Worm (Caenorhabditis elegans): ENCODE data around the gene Y53F4B.9.

Gene Y53F4B.9

DNA sequence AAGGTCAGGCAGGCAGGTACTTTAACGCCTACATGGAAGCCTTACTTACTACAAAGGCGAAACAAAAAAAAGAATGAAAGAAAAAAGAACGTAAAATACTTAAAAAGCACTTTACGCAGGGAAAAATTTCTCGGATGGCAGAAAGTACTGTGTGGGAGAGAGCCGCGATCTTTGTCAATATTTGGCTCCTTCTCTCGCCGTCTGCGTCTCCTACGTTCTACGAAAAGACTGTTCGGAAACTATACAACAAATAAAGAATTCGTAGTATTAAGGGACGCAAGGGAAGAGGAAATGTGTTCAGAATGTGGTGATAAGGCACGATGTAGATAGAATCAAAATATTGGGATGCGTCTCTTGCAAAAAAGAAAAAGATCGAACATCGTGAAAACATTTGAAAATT lies 43.1 kb downstream of the Y53F4B.9 start:
- TF ChIP-seq lin-11 (tag; optimal IDR thresholded peaks at IDR 0.05) (no peak), che-1 (tag; optimal IDR thresholded peaks at IDR 0.05) (no peak), hlh-13 (GFP tag; optimal IDR thresholded peaks at IDR 0.05) (no peak), Y22D7AL.16 (tag; optimal IDR thresholded peaks at IDR 0.05) (no peak), ceh-45 (GFP tag; IDR thresholded peaks at IDR 0.05) (no peak), elt-4 (tag; optimal IDR thresholded peaks at IDR 0.05) (no peak), ceh-24 (tag; optimal IDR thresholded peaks at IDR 0.05) (no peak)

DNA sequence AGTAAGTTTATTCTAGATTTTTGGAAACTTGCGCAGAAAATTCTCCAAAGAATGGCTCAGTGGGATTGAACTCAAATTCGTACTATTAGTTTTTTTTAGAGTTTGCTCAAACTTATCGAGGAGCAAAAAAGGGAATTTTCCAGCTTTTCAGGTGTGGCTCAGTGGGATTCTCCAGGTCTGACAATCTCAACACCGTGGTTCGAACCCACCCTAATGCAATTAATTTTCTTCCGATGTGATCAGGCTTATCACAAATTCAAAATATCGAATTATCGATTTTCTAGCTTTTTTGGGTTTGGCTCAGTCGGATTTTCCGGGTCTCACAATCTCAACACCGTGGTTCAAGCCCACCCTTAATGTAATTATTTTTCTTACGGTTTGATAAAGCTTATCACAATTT lies 43.8 kb downstream of the Y53F4B.9 start:
- TF ChIP-seq npax-4 (tag; optimal IDR thresholded peaks at IDR 0.05) (no peak), syd-9 (tag; optimal IDR thresholded peaks at IDR 0.05) (no peak), ceh-31 (tag; optimal IDR thresholded peaks at IDR 0.05) (no peak), hlh-30 (tag; optimal IDR thresholded peaks at IDR 0.05; ENCODE audit: insufficient read depth) (no peak), hlh-6 (tag; optimal IDR thresholded peaks at IDR 0.05) (no peak), ceh-34 (tag; optimal IDR thresholded peaks at IDR 0.05) (no peak)

DNA sequence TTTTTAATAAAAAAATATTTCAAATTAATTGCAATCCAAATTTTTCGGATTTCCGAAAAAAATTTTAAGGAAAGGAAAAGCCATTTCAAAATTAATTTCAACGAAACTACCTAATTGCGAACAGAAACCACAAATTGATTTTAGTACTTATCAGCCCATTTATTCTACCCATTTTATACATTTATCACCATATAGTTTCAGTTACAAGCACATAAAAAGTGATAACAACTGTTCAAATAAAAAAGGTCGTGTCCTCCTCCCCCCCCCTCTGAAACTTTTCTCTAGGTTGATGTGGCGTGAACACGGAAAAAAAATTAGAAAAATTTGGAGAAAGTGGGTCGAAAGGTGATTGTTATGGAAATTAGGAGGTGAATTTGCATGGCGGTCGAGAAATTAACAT lies 45.3 kb downstream of the Y53F4B.9 start:
- TF ChIP-seq hlh-8 (tag; optimal IDR thresholded peaks at IDR 0.05) = no peak
- TF ChIP-seq elt-2 (tag; optimal IDR thresholded peaks at IDR 0.05) = peak; percentile 62
- TF ChIP-seq sdc-2 (tag; optimal IDR thresholded peaks at IDR 0.05) = no peak
- TF ChIP-seq ceh-6 (GFP tag; optimal IDR thresholded peaks at IDR 0.05) = no peak

DNA sequence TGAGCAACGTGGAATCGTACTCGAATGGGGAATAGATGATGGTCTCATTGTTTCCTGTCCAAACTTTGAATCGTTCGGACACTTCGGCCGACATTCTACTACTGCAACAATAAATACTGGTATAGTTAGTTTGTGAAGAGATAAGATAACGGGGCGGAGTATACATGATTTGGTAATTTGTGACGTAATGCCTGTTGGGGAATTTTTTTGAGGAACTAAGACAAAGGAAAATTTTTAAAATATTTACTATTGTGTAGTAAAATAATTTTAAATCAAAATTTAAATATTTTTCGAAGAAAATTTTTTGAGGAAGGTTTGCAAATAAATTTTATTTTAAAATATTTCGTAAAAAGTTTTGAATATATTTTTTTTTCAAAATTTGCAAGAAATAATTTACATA lies 46.2 kb downstream of the Y53F4B.9 start, which contains the start of gene elo-9:
elo-9 (minus strand) TSS at position 101 of the 400 bp plus-strand sequence.
- TF ChIP-seq T23F11.4 (GFP tag; optimal IDR thresholded peaks at IDR 0.05) = no peak
- TF ChIP-seq elt-2 (tag; optimal IDR thresholded peaks at IDR 0.05) = peak; percentile 17

DNA sequence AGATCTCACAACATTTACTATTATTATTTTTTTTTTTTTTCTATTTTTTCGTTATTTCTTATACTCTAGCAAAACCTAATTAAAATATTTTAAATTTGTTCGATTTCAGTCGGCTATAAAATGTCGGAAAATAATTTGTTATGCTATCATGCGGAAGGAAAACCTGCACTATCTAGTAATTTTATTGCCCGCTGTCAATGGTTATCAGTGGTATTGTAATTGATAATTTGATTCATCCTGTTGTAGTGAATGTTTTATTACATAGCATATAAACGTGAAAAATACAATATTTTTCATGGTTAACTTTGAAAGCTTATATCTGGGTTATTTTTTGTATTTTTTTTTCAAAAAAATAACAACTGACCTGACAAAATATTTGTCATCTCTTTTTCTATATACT lies 50.9 kb downstream of the Y53F4B.9 start:
- peak; percentile 77 for TF ChIP-seq elt-2 (tag; optimal IDR thresholded peaks at IDR 0.05)
- no peak for TF ChIP-seq nhr-232 (tag; optimal IDR thresholded peaks at IDR 0.05)

DNA sequence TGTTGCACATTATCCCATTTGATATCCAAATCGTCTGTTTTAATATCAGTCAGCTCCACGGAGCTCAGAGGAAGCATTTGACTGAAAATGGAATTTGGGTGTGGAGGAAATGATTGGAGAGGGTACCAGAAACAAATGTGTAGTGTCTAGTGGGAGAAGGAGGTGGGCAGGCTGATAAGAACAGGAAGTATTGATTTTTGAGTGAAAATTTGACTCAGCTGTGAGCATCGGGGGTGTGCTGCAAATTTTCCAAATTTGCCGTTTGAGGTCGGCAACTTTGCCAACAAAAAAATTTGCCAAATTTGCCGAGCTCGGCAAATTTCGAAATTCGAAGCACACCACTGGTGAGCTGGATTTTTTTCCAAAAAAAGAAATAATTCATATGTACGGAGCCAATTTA lies 52.1 kb downstream of the Y53F4B.9 start, which contains the start of gene Y53F4B.1:
Y53F4B.1 (minus strand) TSS at position 101 of the 400 bp plus-strand sequence.
- TF ChIP-seq syd-9 (tag; optimal IDR thresholded peaks at IDR 0.05) = no peak
- no peak for TF ChIP-seq sox-2 (GFP tag; IDR thresholded peaks at IDR 0.05)
- TF ChIP-seq unc-3 (GFP tag; conservative IDR thresholded peaks at IDR 0.05) = no peak
- no peak for TF ChIP-seq unc-3 (tag; optimal IDR thresholded peaks at IDR 0.05)
- TF ChIP-seq elt-4 (tag; optimal IDR thresholded peaks at IDR 0.05) = no peak
- no peak for TF ChIP-seq pha-2 (tag; optimal IDR thresholded peaks at IDR 0.05)
- TF ChIP-seq unc-55 (GFP tag; optimal IDR thresholded peaks at IDR 0.05) = no peak
- TF ChIP-seq elt-2 (tag; optimal IDR thresholded peaks at IDR 0.05) = no peak
